Fruit fly (Drosophila melanogaster): Measurements from ENCODE around the gene Surf6.

Surf6 gene

dm6 chr3R:19889603-19890187 is 15.0 kb downstream of the Surf6 start (continued):
- TF ChIP-seq CG7928 (GFP tag; optimal IDR thresholded peaks at IDR 0.05) (peak; percentile 50), D19A (tag; optimal IDR thresholded peaks at IDR 0.05) (peak; percentile 97), sens (GFP tag) (peak; percentile 47), ci (GFP tag; IDR thresholded peaks at IDR 0.05) (0 out of 3 replicates have a peak, but pooled peaks have one; percentile 20), Nf-YB (GFP tag; optimal IDR thresholded peaks at IDR 0.05) (peak; percentile 41), HmgZ (tag; optimal IDR thresholded peaks at IDR 0.05) (peak; percentile 48), dysf (GFP tag; IDR thresholded peaks at IDR 0.05) (peak; percentile 79), CG31224 (GFP tag; IDR thresholded peaks at IDR 0.05) (peak; percentile 61; the same call in 1 of the 2 replicates)

- TF ChIP-seq CG7372 (GFP tag; IDR thresholded peaks at IDR 0.05) (peak; percentile 94), Med (GFP tag) (peak; percentile 46), Eip74EF (GFP tag; optimal IDR thresholded peaks at IDR 0.05) (no peak), CG10979 (tag; optimal IDR thresholded peaks at IDR 0.05) (peak; percentile 23)
Observed at dm6 chr3R:19888156-19888784, 16.4 kb downstream of the Surf6 start, which contains the start of gene ninaE. Gene ninaE, minus strand, starts transcription at chr3R:19888206.

DNA sequence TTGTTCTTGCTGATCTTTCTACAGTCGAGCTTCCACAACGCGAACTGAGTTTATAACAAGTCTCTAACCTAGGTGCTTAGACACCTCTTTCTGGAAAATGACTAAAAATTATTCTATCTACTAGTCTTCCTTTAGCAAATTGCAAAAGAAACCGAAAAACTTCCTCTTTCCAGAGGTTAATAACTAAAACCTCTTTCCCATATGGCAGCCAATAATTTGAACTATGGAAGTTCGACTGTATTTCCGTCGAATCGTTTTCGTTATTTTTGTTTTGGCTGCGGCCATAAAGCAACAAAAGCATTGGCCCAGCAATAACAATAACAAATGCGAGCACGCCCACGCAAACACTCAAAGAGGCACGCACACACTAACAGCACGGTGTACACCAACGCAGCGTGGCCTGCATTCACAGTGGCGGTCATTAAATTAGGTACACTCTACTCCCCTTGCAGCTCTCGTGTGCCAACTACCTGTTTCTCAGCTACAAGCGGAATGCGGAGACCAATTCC is 24.2 kb downstream of the Surf6 start:
- no peak for TF ChIP-seq nau (GFP tag; optimal IDR thresholded peaks at IDR 0.05)
- peak; percentile 36 for TF ChIP-seq pho (GFP tag; optimal IDR thresholded peaks at IDR 0.05)
- TF ChIP-seq schlank (tag; optimal IDR thresholded peaks at IDR 0.05), result no peak
- peak; percentile 22 for TF ChIP-seq CG4854 (GFP tag; optimal IDR thresholded peaks at IDR 0.05)
- no peak for TF ChIP-seq CG17568 (GFP tag; optimal IDR thresholded peaks at IDR 0.05)
- no peak for TF ChIP-seq da (GFP tag; optimal IDR thresholded peaks at IDR 0.05)
- no peak for TF ChIP-seq H15 (GFP tag; IDR thresholded peaks at IDR 0.05)
- TF ChIP-seq otp (GFP tag; IDR thresholded peaks at IDR 0.05), result no peak
- TF ChIP-seq br (optimal IDR thresholded peaks at IDR 0.05), result no peak
- no peak for TF ChIP-seq CG7745 (tag; optimal IDR thresholded peaks at IDR 0.05)
- peak; percentile 55; the same call in 2 of the 3 replicates for TF ChIP-seq tgo (GFP tag; IDR thresholded peaks at IDR 0.05)
- peak in 1 of 3 experiments; percentile 57 for TF ChIP-seq Stat92E (GFP tag; optimal IDR thresholded peaks at IDR 0.05)
- no peak for TF ChIP-seq ewg (GFP tag; optimal IDR thresholded peaks at IDR 0.05)
- TF ChIP-seq Ets97D (GFP tag; optimal IDR thresholded peaks at IDR 0.05), result peak; percentile 91
- TF ChIP-seq CG10366 (GFP tag; IDR thresholded peaks at IDR 0.05), result peak; percentile 8; the same call in 1 of the 2 replicates
- TF ChIP-seq bowl (GFP tag; IDR thresholded peaks at IDR 0.05), result no peak
- TF ChIP-seq Opbp (GFP tag; IDR thresholded peaks at IDR 0.05; ENCODE audit: partially characterized antibody), result no peak
- TF ChIP-seq CG17186 (GFP tag; optimal IDR thresholded peaks at IDR 0.05), result peak; percentile 14
- no peak for TF ChIP-seq CG32772 (GFP tag; IDR thresholded peaks at IDR 0.05)
- peak; percentile 74 for TF ChIP-seq CG4328 (GFP tag; optimal IDR thresholded peaks at IDR 0.05)
- no peak for TF ChIP-seq slp2 (GFP tag; optimal IDR thresholded peaks at IDR 0.05)
- TF ChIP-seq HLHmδ (GFP tag; optimal IDR thresholded peaks at IDR 0.05), result peak; percentile 31
- no peak for TF ChIP-seq Dfd (GFP tag; optimal IDR thresholded peaks at IDR 0.05)
- TF ChIP-seq pita (GFP tag; optimal IDR thresholded peaks at IDR 0.05), result no peak
- TF ChIP-seq CG14014 (GFP tag; IDR thresholded peaks at IDR 0.05), result peak; percentile 24; the same call in 1 of the 2 replicates
- no peak for TF ChIP-seq p53 (GFP tag; optimal IDR thresholded peaks at IDR 0.05)
- no peak for TF ChIP-seq Antp (GFP tag; optimal IDR thresholded peaks at IDR 0.05)
- peak; percentile 43 for TF ChIP-seq CG7786 (GFP tag; optimal IDR thresholded peaks at IDR 0.05)
- no peak for TF ChIP-seq CG42726 (GFP tag; IDR thresholded peaks at IDR 0.05; ENCODE audit: partially characterized antibody)
- TF ChIP-seq CG8388 (GFP tag; optimal IDR thresholded peaks at IDR 0.05), result peak; percentile 40
- peak; percentile 1 for TF ChIP-seq salm (tag; optimal IDR thresholded peaks at IDR 0.05)
- TF ChIP-seq Spps (tag; optimal IDR thresholded peaks at IDR 0.05), result no peak
- peak; percentile 66 for TF ChIP-seq CG13424 (tag; optimal IDR thresholded peaks at IDR 0.05)
- TF ChIP-seq ato (GFP tag; IDR thresholded peaks at IDR 0.05; ENCODE audit: partially characterized antibody), result no peak; the same call in 1 of the 2 replicates
